Worm (Caenorhabditis elegans) whole organism, L4 larva: ENCODE results near the gene C43H6.12.

ENCODE experiments used
- F10B5.3 ChIP-seq: sonication (generic microtip); optimal IDR thresholded peaks from 2 replicates; lab custom pipeline; 2016; ENCODE audit warnings: mild to moderate bottlenecking, missing genetic modification characterization, missing compliant biosample characterization
- F26F4.8 ChIP-seq: fragments of 200-800 bp; sonication (Bioruptor generic); conservative IDR thresholded peaks from 2 replicates; pipeline ENCODE4 v1.3.6; 2022; ENCODE audit warnings: missing genetic modification characterization, missing compliant biosample characterization
- T20F7.1 ChIP-seq: fragments of 200-800 bp; sonication (Bioruptor generic); optimal IDR thresholded peaks from 2 replicates; lab custom pipeline; 2018; ENCODE audit warnings: mild to moderate bottlenecking, missing genetic modification characterization, missing compliant biosample characterization
- Y75B8A.6 ChIP-seq: fragments of 200-800 bp; sonication (Bioruptor generic); IDR thresholded peaks from 2 replicates; pipeline ENCODE4 v1.3.6; 2022; ENCODE audit warnings: missing genetic modification reagents, missing genetic modification characterization, missing compliant biosample characterization
- ZK337.2 ChIP-seq: fragments of 200-800 bp; sonication (Bioruptor generic); IDR thresholded peaks from 2 replicates; pipeline ENCODE4 v1.3.6; 2022; ENCODE audit warnings: missing genetic modification reagents, missing genetic modification characterization, missing compliant biosample characterization
- ZK546.5 ChIP-seq, 2 experiments: sonication (generic microtip); optimal IDR thresholded peaks; 2 replicates each; lab custom pipeline; 2017; ENCODE audit warnings: missing biosample characterization in 2 of 2, missing genetic modification characterization in 2 of 2
- aha-1 ChIP-seq: fragments of 150-350 bp; peaks from one replicate; lab custom pipeline; 2014; ENCODE audit warnings: missing biosample characterization, missing genetic modification characterization
- attf-4 ChIP-seq: sonication (generic microtip); optimal IDR thresholded peaks from 3 replicates; lab custom pipeline; 2017; ENCODE audit warnings: missing biosample characterization, missing genetic modification characterization
- ceh-20 ChIP-seq: fragments of 200-800 bp; sonication (Bioruptor generic); IDR thresholded peaks from 2 replicates; pipeline ENCODE4 v1.3.6; 2022; ENCODE audit warnings: missing genetic modification reagents, missing genetic modification characterization, missing compliant biosample characterization
- ceh-32 ChIP-seq: sonication (generic microtip); optimal IDR thresholded peaks from 2 replicates; lab custom pipeline; 2016; ENCODE audit warnings: mild to moderate bottlenecking, missing genetic modification characterization, missing compliant biosample characterization; ENCODE audit not compliant: poor library complexity
- ceh-44 ChIP-seq: fragments of 200-800 bp; sonication (Bioruptor generic); IDR thresholded peaks from 2 replicates; pipeline ENCODE4 v1.3.6; 2022; ENCODE audit warnings: missing genetic modification reagents, missing genetic modification characterization, missing compliant biosample characterization
- ceh-62 ChIP-seq: sonication (generic microtip); optimal IDR thresholded peaks from 2 replicates; lab custom pipeline; 2017; ENCODE audit warnings: missing biosample characterization, missing genetic modification characterization
- ces-1 ChIP-seq: fragments of 150-350 bp; sonication (generic microtip); optimal IDR thresholded peaks from 4 replicates; lab custom pipeline; 2014; ENCODE audit warnings: missing biosample characterization, missing genetic modification reagents, missing genetic modification characterization
- cey-2 ChIP-seq: sonication (generic microtip); optimal IDR thresholded peaks from 3 replicates; lab custom pipeline; 2017; ENCODE audit warnings: missing genetic modification characterization, mild to moderate bottlenecking, missing compliant biosample characterization, antibody characterized with exemption, borderline replicate concordance; ENCODE audit not compliant: insufficient read depth
- daf-16 ChIP-seq, 3 experiments: sonication (generic microtip); optimal IDR thresholded peaks; 2 replicates each; lab custom pipeline; 2016 to 2017; ENCODE audit warnings: missing genetic modification characterization in 3 of 3, missing genetic modification reagents in 3 of 3, mild to moderate bottlenecking in 2 of 3, missing compliant biosample characterization in 2 of 3, missing biosample characterization in 1 of 3, moderate library complexity in 1 of 3
- dmd-6 ChIP-seq: fragments of 200-800 bp; sonication (Bioruptor generic); IDR thresholded peaks from 2 replicates; pipeline ENCODE4 v1.3.6; 2022; ENCODE audit warnings: missing genetic modification reagents, missing genetic modification characterization, missing compliant biosample characterization
- dmd-9 ChIP-seq: fragments of 200-800 bp; sonication (Bioruptor generic); IDR thresholded peaks from 2 replicates; pipeline ENCODE4 v1.3.6; 2022; ENCODE audit warnings: missing genetic modification reagents, missing genetic modification characterization, missing compliant biosample characterization
- egl-27 ChIP-seq: sonication (generic microtip); optimal IDR thresholded peaks from 3 replicates; lab custom pipeline; 2017; ENCODE audit warnings: missing biosample characterization, missing genetic modification reagents, missing genetic modification characterization
- egl-43 ChIP-seq: fragments of 200-800 bp; sonication (Bioruptor generic); IDR thresholded peaks from 2 replicates; pipeline ENCODE4 v1.3.6; 2022; ENCODE audit warnings: missing genetic modification reagents, missing genetic modification characterization, missing compliant biosample characterization
- fkh-10 ChIP-seq: fragments of 150-350 bp; optimal IDR thresholded peaks from 2 replicates; lab custom pipeline; 2014; ENCODE audit warnings: missing biosample characterization, missing genetic modification reagents, missing genetic modification characterization
- hif-1 ChIP-seq, 2 experiments: sonication (generic microtip); optimal IDR thresholded peaks; 2 replicates each; lab custom pipeline; 2016 to 2017; ENCODE audit warnings: missing compliant biosample characterization in 2 of 2, missing genetic modification characterization in 2 of 2, missing genetic modification reagents in 2 of 2, missing genotype in 2 of 2, mild to moderate bottlenecking in 1 of 2
- hlh-11 ChIP-seq: fragments of 200-800 bp; sonication (Bioruptor generic); optimal IDR thresholded peaks from 2 replicates; lab custom pipeline; 2018; ENCODE audit warnings: mild to moderate bottlenecking, missing genetic modification characterization, missing compliant biosample characterization
- hmg-1.1 ChIP-seq: fragments of 200-800 bp; sonication (Bioruptor generic); IDR thresholded peaks from 2 replicates; pipeline ENCODE4 v1.3.6; 2022; ENCODE audit warnings: missing genetic modification reagents, missing genetic modification characterization, missing compliant biosample characterization
- jun-1 ChIP-seq: fragments of 150-350 bp; optimal IDR thresholded peaks from 2 replicates; lab custom pipeline; 2014; ENCODE audit warnings: missing biosample characterization, missing genetic modification reagents, missing genetic modification characterization
- lin-1 ChIP-seq: fragments of 200-800 bp; sonication (Bioruptor generic); IDR thresholded peaks from 2 replicates; pipeline ENCODE4 v1.3.6; 2022; ENCODE audit warnings: missing genetic modification reagents, missing genetic modification characterization, missing compliant biosample characterization
- lin-15B ChIP-seq: fragments of 150-350 bp; sonication (generic microtip); optimal IDR thresholded peaks from 3 replicates; lab custom pipeline; 2014; ENCODE audit warnings: missing biosample characterization, missing genetic modification characterization
- lin-29 ChIP-seq: fragments of 200-800 bp; sonication (Bioruptor generic); IDR thresholded peaks from 2 replicates; pipeline ENCODE4 v1.3.6; 2022; ENCODE audit warnings: missing genetic modification reagents, missing genetic modification characterization, missing compliant biosample characterization
- lin-39 ChIP-seq: fragments of 150-350 bp; optimal IDR thresholded peaks from 2 replicates; lab custom pipeline; 2014; ENCODE audit warnings: missing biosample characterization, missing genetic modification reagents, missing genetic modification characterization
- madf-9 ChIP-seq: fragments of 200-800 bp; sonication (Bioruptor generic); conservative IDR thresholded peaks from 2 replicates; pipeline ENCODE4 v1.3.6; 2022; ENCODE audit warnings: missing genetic modification reagents, missing genetic modification characterization, missing compliant biosample characterization
- mdl-1 ChIP-seq, 2 experiments: fragments of 150-350 bp in 1 of 2; sonication (generic microtip) in 1 of 2; optimal IDR thresholded peaks; 2 replicates each; lab custom pipeline; 2014 to 2017; ENCODE audit warnings: missing biosample characterization in 2 of 2, missing genetic modification characterization in 2 of 2
- mdt-29 ChIP-seq: fragments of 200-800 bp; sonication (Bioruptor generic); IDR thresholded peaks from 2 replicates; pipeline ENCODE4 v1.3.6; 2022; ENCODE audit warnings: missing genetic modification reagents, missing genetic modification characterization, missing compliant biosample characterization
- mes-2 ChIP-seq: sonication (generic microtip); optimal IDR thresholded peaks from 2 replicates; lab custom pipeline; 2016; ENCODE audit warnings: missing genotype, mild to moderate bottlenecking, missing genetic modification characterization, missing compliant biosample characterization; ENCODE audit not compliant: poor library complexity, severe bottlenecking
- mxl-2 ChIP-seq: fragments of 200-800 bp; sonication (Bioruptor generic); conservative IDR thresholded peaks from 2 replicates; pipeline ENCODE4 v1.3.6; 2022; ENCODE audit warnings: missing genetic modification reagents, missing genetic modification characterization, missing compliant biosample characterization
- nhr-10 ChIP-seq: fragments of 150-350 bp; optimal IDR thresholded peaks from 2 replicates; lab custom pipeline; 2014; ENCODE audit warnings: missing biosample characterization, missing genetic modification characterization
- nhr-237 ChIP-seq: sonication (generic microtip); optimal IDR thresholded peaks from 2 replicates; lab custom pipeline; 2017; ENCODE audit warnings: missing biosample characterization, missing genetic modification characterization
- nhr-25 ChIP-seq: sonication (generic microtip); optimal IDR thresholded peaks from 2 replicates; lab custom pipeline; 2017; ENCODE audit warnings: missing genetic modification characterization, mild to moderate bottlenecking, missing compliant biosample characterization, antibody characterized with exemption, moderate library complexity, borderline replicate concordance; ENCODE audit not compliant: insufficient read depth
- nhr-28 ChIP-seq: fragments of 150-350 bp; optimal IDR thresholded peaks from 2 replicates; lab custom pipeline; 2014; ENCODE audit warnings: missing biosample characterization, missing genetic modification characterization
- nhr-42 ChIP-seq: fragments of 200-800 bp; sonication (Bioruptor generic); IDR thresholded peaks from 2 replicates; pipeline ENCODE4 v1.3.6; 2022; ENCODE audit warnings: missing genetic modification characterization, missing compliant biosample characterization
- nhr-77 ChIP-seq: fragments of 150-350 bp; optimal IDR thresholded peaks from 2 replicates; lab custom pipeline; 2014; ENCODE audit warnings: missing biosample characterization, missing genetic modification characterization
- rbr-2 ChIP-seq: sonication (generic microtip); optimal IDR thresholded peaks from 2 replicates; lab custom pipeline; 2016; ENCODE audit warnings: missing genotype, missing genetic modification characterization, missing compliant biosample characterization
- sdz-12 ChIP-seq: fragments of 200-800 bp; sonication (Bioruptor generic); optimal IDR thresholded peaks from 2 replicates; lab custom pipeline; 2018; ENCODE audit warnings: mild to moderate bottlenecking, missing genetic modification characterization, missing compliant biosample characterization
- snpc-1.2 ChIP-seq: fragments of 200-800 bp; sonication (Bioruptor generic); IDR thresholded peaks from 2 replicates; pipeline ENCODE4 v1.3.6; 2022; ENCODE audit warnings: missing genetic modification reagents, missing genetic modification characterization, missing compliant biosample characterization
- spr-3 ChIP-seq: fragments of 200-800 bp; sonication (Bioruptor generic); optimal IDR thresholded peaks from 2 replicates; lab custom pipeline; 2018; ENCODE audit warnings: mild to moderate bottlenecking, missing genetic modification characterization, missing compliant biosample characterization
- tra-1 ChIP-seq: fragments of 200-800 bp; sonication (Bioruptor generic); IDR thresholded peaks from 2 replicates; pipeline ENCODE4 v1.3.6; 2022; ENCODE audit warnings: missing genetic modification reagents, missing genetic modification characterization, missing compliant biosample characterization
- unc-130 ChIP-seq: sonication (generic microtip); optimal IDR thresholded peaks from 2 replicates; lab custom pipeline; 2016; ENCODE audit warnings: missing genetic modification reagents, missing genetic modification characterization, missing compliant biosample characterization
- zfp-3 ChIP-seq: fragments of 200-800 bp; sonication (Bioruptor generic); conservative IDR thresholded peaks from 2 replicates; pipeline ENCODE4 v1.3.6; 2022; ENCODE audit warnings: missing genetic modification reagents, missing genetic modification characterization, missing compliant biosample characterization
- zip-11 ChIP-seq: fragments of 200-800 bp; sonication (Bioruptor generic); IDR thresholded peaks from 2 replicates; pipeline ENCODE4 v1.3.6; 2022; ENCODE audit warnings: missing genetic modification characterization, missing compliant biosample characterization
- zip-2 ChIP-seq: fragments of 150-350 bp; optimal IDR thresholded peaks from 2 replicates; lab custom pipeline; 2014; ENCODE audit warnings: missing biosample characterization, missing genetic modification characterization

C43H6.12 gene

DNA sequence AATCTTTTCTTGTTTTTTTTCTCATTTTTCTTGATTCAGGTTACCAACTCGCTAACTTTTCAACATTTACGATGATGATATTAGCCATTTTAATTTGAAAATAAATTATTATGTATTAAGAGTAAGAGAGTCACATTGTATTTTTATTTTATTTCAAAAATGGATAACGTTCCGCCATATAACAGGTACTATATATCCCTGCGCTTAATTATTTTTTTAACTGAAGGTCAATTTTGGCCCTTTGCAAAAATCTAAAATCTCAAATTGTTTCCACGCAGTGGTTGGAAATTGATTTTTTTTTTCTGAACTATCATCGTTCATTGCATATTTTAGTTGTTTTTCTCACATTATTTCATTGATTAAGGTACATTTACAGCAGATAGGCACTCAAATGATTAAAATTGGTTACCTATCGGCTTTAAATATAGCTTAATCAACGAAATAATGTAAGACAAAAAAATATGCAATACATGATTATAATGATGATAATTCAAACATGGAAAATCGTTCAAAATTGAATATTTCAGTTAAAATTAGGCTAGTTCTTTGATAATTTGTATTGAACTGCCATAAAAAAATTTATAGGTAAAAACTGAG lies 44.6 kb upstream of the C43H6.12 start (continued):
- peak; percentile 10 for TF ChIP-seq lin-15B (tag; lab: Kevin White, UChicago)
- TF ChIP-seq aha-1 (tag; lab: Kevin White, UChicago) = peak; percentile 27
- TF ChIP-seq mxl-2 (GFP tag; lab: Robert Waterston, UW) = no peak
- TF ChIP-seq daf-16 (GFP tag; optimal IDR thresholded peaks at IDR 0.05; lab: Kevin White, UChicago) = peak; percentile 80 to 94
- peak; percentile 90 for TF ChIP-seq daf-16 (tag; optimal IDR thresholded peaks at IDR 0.05; lab: Kevin White, UChicago)
- TF ChIP-seq nhr-28 (tag; lab: Kevin White, UChicago) = peak; percentile 82
- TF ChIP-seq rbr-2 (tag; lab: Kevin White, UChicago) = peak; percentile 96
- peak; percentile 95 for TF ChIP-seq nhr-42 (GFP tag; lab: Robert Waterston, UW)
- TF ChIP-seq jun-1 (tag; lab: Kevin White, UChicago) = peak; percentile 94
- peak; percentile 84 for TF ChIP-seq mdl-1 (tag; optimal IDR thresholded peaks at IDR 0.05; lab: Kevin White, UChicago)
- TF ChIP-seq nhr-77 (tag; lab: Kevin White, UChicago) = peak; percentile 99
- peak; percentile 87 for TF ChIP-seq F10B5.3 (tag; lab: Kevin White, UChicago)
- TF ChIP-seq zip-2 (tag; lab: Kevin White, UChicago) = peak; percentile 91
- peak; percentile 84 for TF ChIP-seq nhr-10 (tag; lab: Kevin White, UChicago)
- TF ChIP-seq ceh-44 = no peak
- TF ChIP-seq F26F4.8 (GFP tag; lab: Robert Waterston, UW) = no peak
- peak; percentile 82 for TF ChIP-seq ceh-20 (GFP tag; lab: Robert Waterston, UW)
- peak; percentile 48 for TF ChIP-seq ceh-32 (tag; lab: Kevin White, UChicago)
- TF ChIP-seq nhr-237 (tag; lab: Kevin White, UChicago) = peak; percentile 75
- TF ChIP-seq hlh-11 (tag; lab: Kevin White, UChicago) = peak; percentile 89
- TF ChIP-seq attf-4 = no peak
- TF ChIP-seq hmg-1.1 = peak; percentile 98
- no peak for TF ChIP-seq snpc-1.2 (GFP tag; lab: Robert Waterston, UW)
- TF ChIP-seq spr-3 (GFP tag; lab: Kevin White, UChicago) = peak; percentile 68
- TF ChIP-seq Y75B8A.6 = no peak; the same call in 1 of the 2 replicates
- peak; percentile 72 for TF ChIP-seq ZK337.2 (GFP tag; lab: Robert Waterston, UW)
- peak; percentile 87 for TF ChIP-seq madf-9 (GFP tag; lab: Robert Waterston, UW)
- no peak for TF ChIP-seq zip-11 (GFP tag; lab: Robert Waterston, UW)
- TF ChIP-seq dmd-6 (GFP tag; lab: Robert Waterston, UW) = peak; percentile 85
- peak; percentile 59 for TF ChIP-seq cey-2 (tag; lab: Kevin White, UChicago)
- TF ChIP-seq lin-1 (GFP tag; lab: Robert Waterston, UW) = peak; percentile 70; the same call in 1 of the 2 replicates
- TF ChIP-seq ces-1 (GFP tag; lab: Kevin White, UChicago) = peak; percentile 41
- TF ChIP-seq lin-39 (tag; lab: Kevin White, UChicago) = no peak
- TF ChIP-seq sdz-12 (GFP tag; lab: Kevin White, UChicago) = no peak
- no peak for TF ChIP-seq ceh-62 (tag; lab: Kevin White, UChicago)
- TF ChIP-seq dmd-9 (GFP tag; lab: Robert Waterston, UW) = peak; percentile 68; the same call in 1 of the 2 replicates
- no peak for TF ChIP-seq fkh-10 (GFP tag; lab: Kevin White, UChicago)
- peak; percentile 88 for TF ChIP-seq mes-2 (tag; lab: Kevin White, UChicago)
- peak in 1 of 2 experiments; percentile 37 for TF ChIP-seq ZK546.5 (tag; optimal IDR thresholded peaks at IDR 0.05; lab: Kevin White, UChicago)
- peak; percentile 13 for TF ChIP-seq nhr-25 (tag; lab: Kevin White, UChicago)
- TF ChIP-seq tra-1 (GFP tag; lab: Robert Waterston, UW) = peak; percentile 56; the same call in 1 of the 2 replicates
- TF ChIP-seq lin-29 = peak; percentile 81
- no peak for TF ChIP-seq unc-130
- no peak for TF ChIP-seq egl-27 (tag; lab: Kevin White, UChicago)
- peak; percentile 89 for TF ChIP-seq T20F7.1 (GFP tag; lab: Kevin White, UChicago)
- TF ChIP-seq egl-43 = 0 out of 2 replicates have a peak, but pooled peaks have one; percentile 42
- TF ChIP-seq zfp-3 = peak; percentile 84
- TF ChIP-seq mdt-29 = peak; percentile 44; the same call in 1 of the 2 replicates
- peak; percentile 33 to 50 for TF ChIP-seq hif-1 (tag; optimal IDR thresholded peaks at IDR 0.05; lab: Kevin White, UChicago)
